Fruit fly (Drosophila melanogaster) whole organism, embryonic: ENCODE results near the gene Mbs.
A peak's percentile ranks its signal among the peaks of the same experiment; 100 is the strongest.

Experiments used
- CG10321 ChIP-seq: fragments of 200-800 bp; sonication (Bioruptor generic); IDR thresholded peaks from 2 replicates; pipeline ENCODE4 v1.3.6; 2022; ENCODE audit warnings: missing biosample characterization, missing genetic modification characterization
- CG12219 ChIP-seq: fragments of 200-800 bp; sonication (Bioruptor generic); optimal IDR thresholded peaks from 3 replicates; lab custom pipeline; 2018; ENCODE audit warnings: missing biosample characterization, mild to moderate bottlenecking, missing genetic modification characterization
- CG16863 ChIP-seq: fragments of 200-800 bp; sonication (Bioruptor generic); optimal IDR thresholded peaks from 3 replicates; lab custom pipeline; 2016; ENCODE audit warnings: missing biosample characterization, missing genetic modification characterization
- CG17802 ChIP-seq: fragments of 200-800 bp; sonication (Bioruptor generic); optimal IDR thresholded peaks from 2 replicates; lab custom pipeline; 2018; ENCODE audit warnings: missing biosample characterization, mild to moderate bottlenecking, missing genetic modification characterization, moderate library complexity
- CG17912 ChIP-seq: fragments of 200-800 bp; sonication (Bioruptor generic); optimal IDR thresholded peaks from 2 replicates; lab custom pipeline; 2018; ENCODE audit warnings: missing biosample characterization, mild to moderate bottlenecking, missing genetic modification characterization
- CG2199 ChIP-seq: fragments of 200-800 bp; sonication (Bioruptor generic); IDR thresholded peaks from 3 replicates; pipeline ENCODE4 v1.3.6; 2022; ENCODE audit warnings: missing biosample characterization, missing genetic modification characterization
- CG2889 ChIP-seq: fragments of 200-800 bp; sonication (Bioruptor generic); IDR thresholded peaks from 3 replicates; pipeline ENCODE4 v1.3.6; 2022; ENCODE audit warnings: missing biosample characterization, missing genetic modification characterization
- CG33213 ChIP-seq: fragments of 200-800 bp; sonication (Bioruptor generic); optimal IDR thresholded peaks from 3 replicates; lab custom pipeline; 2016; ENCODE audit warnings: missing biosample characterization, missing genetic modification characterization
- CG5953 ChIP-seq: fragments of 200-800 bp; sonication (Bioruptor generic); IDR thresholded peaks from 2 replicates; pipeline ENCODE4 v1.3.6; 2022; ENCODE audit warnings: missing biosample characterization, missing genetic modification characterization
- CG6175 ChIP-seq: fragments of 200-800 bp; sonication (Bioruptor generic); IDR thresholded peaks from 3 replicates; pipeline ENCODE4 v1.3.6; 2022; ENCODE audit warnings: missing biosample characterization, missing genetic modification characterization
- CG6765 ChIP-seq: fragments of 200-800 bp; sonication (Bioruptor generic); optimal IDR thresholded peaks from 3 replicates; lab custom pipeline; 2017; ENCODE audit warnings: missing biosample characterization, mild to moderate bottlenecking, missing genetic modification characterization
- CG8290 ChIP-seq, 3 experiments: fragments of 200-800 bp; sonication (Bioruptor generic); optimal IDR thresholded peaks; 2 replicates each; lab custom pipeline; 2016 to 2019; ENCODE audit warnings: missing biosample characterization in 3 of 3, missing genetic modification characterization in 3 of 3, mild to moderate bottlenecking in 2 of 3, moderate library complexity in 1 of 3
- CG8765 ChIP-seq: fragments of 200-800 bp; sonication (Bioruptor generic); IDR thresholded peaks from 2 replicates; pipeline ENCODE4 v1.3.6; 2022; ENCODE audit warnings: missing biosample characterization, missing genetic modification characterization
- CG9727 ChIP-seq: fragments of 200-800 bp; sonication (Bioruptor generic); optimal IDR thresholded peaks from 3 replicates; lab custom pipeline; 2017; ENCODE audit warnings: missing biosample characterization, mild to moderate bottlenecking, missing genetic modification characterization
- CTCF ChIP-seq: fragments of 200-800 bp; sonication (Bioruptor generic); optimal IDR thresholded peaks from 2 replicates; lab custom pipeline; 2017; ENCODE audit warnings: missing biosample characterization, mild to moderate bottlenecking, missing genetic modification characterization, moderate library complexity
- CkIIα-i1 ChIP-seq: fragments of 200-800 bp; sonication (Bioruptor generic); IDR thresholded peaks from 2 replicates; pipeline ENCODE4 v1.3.6; 2022; ENCODE audit warnings: missing biosample characterization, missing genetic modification characterization
- CoRest ChIP-seq: fragments of 200-800 bp; sonication (Bioruptor generic); optimal IDR thresholded peaks from 3 replicates; lab custom pipeline; 2018; ENCODE audit warnings: missing biosample characterization, mild to moderate bottlenecking, missing genetic modification characterization, moderate library complexity
- Dfd ChIP-seq, 2 experiments: fragments of >200 bp; optimal IDR thresholded peaks; 2 replicates each; lab custom pipeline; 2017; ENCODE audit warnings: missing biosample characterization in 2 of 2, missing genetic modification characterization in 2 of 2
- Dref ChIP-seq: fragments of 200-800 bp; sonication (Bioruptor generic); IDR thresholded peaks from 2 replicates; pipeline ENCODE4 v1.3.6; 2022; ENCODE audit warnings: missing biosample characterization, missing genetic modification characterization
- Elba2 ChIP-seq: fragments of 200-800 bp; sonication (Bioruptor generic); optimal IDR thresholded peaks from 3 replicates; lab custom pipeline; 2016; ENCODE audit warnings: missing biosample characterization, missing genetic modification characterization
- Fer1 ChIP-seq: fragments of 200-800 bp; sonication (Bioruptor generic); optimal IDR thresholded peaks from 2 replicates; lab custom pipeline; 2017; ENCODE audit warnings: missing biosample characterization, mild to moderate bottlenecking, missing genetic modification characterization
- HLHmδ ChIP-seq: fragments of 200-800 bp; sonication (Bioruptor generic); optimal IDR thresholded peaks from 2 replicates; lab custom pipeline; 2018; ENCODE audit warnings: missing biosample characterization, mild to moderate bottlenecking, missing genetic modification characterization, moderate library complexity
- Kr ChIP-seq: fragments of 200-800 bp; sonication (Bioruptor generic); optimal IDR thresholded peaks from 2 replicates; lab custom pipeline; 2017; ENCODE audit warnings: missing biosample characterization, mild to moderate bottlenecking, missing genetic modification characterization
- Mrtf ChIP-seq: fragments of 200-800 bp; sonication (Bioruptor generic); IDR thresholded peaks from 3 replicates; pipeline ENCODE4 v1.3.6; 2022; ENCODE audit warnings: missing biosample characterization, missing genetic modification characterization
- NC2β ChIP-seq: fragments of 200-800 bp; sonication (Bioruptor generic); optimal IDR thresholded peaks from 2 replicates; lab custom pipeline; 2016; ENCODE audit warnings: missing biosample characterization, missing genetic modification characterization
- NK7.1 ChIP-seq: fragments of 200-800 bp; sonication (Bioruptor generic); optimal IDR thresholded peaks from 3 replicates; lab custom pipeline; 2016; ENCODE audit warnings: missing biosample characterization, missing genetic modification characterization
- Neu2 ChIP-seq: fragments of 200-800 bp; sonication (Bioruptor generic); optimal IDR thresholded peaks from 3 replicates; lab custom pipeline; 2016; ENCODE audit warnings: missing biosample characterization, missing genetic modification characterization, borderline replicate concordance
- Poxn ChIP-seq: fragments of 200-800 bp; sonication (Bioruptor generic); IDR thresholded peaks from 2 replicates; pipeline ENCODE4 v1.3.6; 2022; ENCODE audit warnings: missing biosample characterization, missing genetic modification characterization
- Ptx1 ChIP-seq: fragments of 200-800 bp; sonication (Bioruptor generic); IDR thresholded peaks from 2 replicates; pipeline ENCODE4 v1.3.6; 2022; ENCODE audit warnings: missing biosample characterization, missing genetic modification characterization
- Taf1 ChIP-seq: fragments of 200-800 bp; sonication (Bioruptor generic); IDR thresholded peaks from 2 replicates; pipeline ENCODE4 v1.3.6; 2022; ENCODE audit warnings: missing biosample characterization, missing genetic modification characterization
- Trl ChIP-seq, 3 experiments: fragments of >200 bp in 2 of 3; fragments of 200-800 bp in 1 of 3; sonication (Bioruptor generic) in 1 of 3; optimal IDR thresholded peaks; 2 replicates in 1 of 3; 3 replicates in 2 of 3; lab custom pipeline; 2016 to 2017; ENCODE audit warnings: missing biosample characterization in 1 of 3, missing genetic modification characterization in 1 of 3
- ab ChIP-seq: fragments of 200-800 bp; sonication (Bioruptor generic); optimal IDR thresholded peaks from 2 replicates; lab custom pipeline; 2016; ENCODE audit warnings: missing biosample characterization, missing genetic modification characterization
- aop ChIP-seq: fragments of 200-800 bp; sonication (Bioruptor generic); IDR thresholded peaks from 2 replicates; pipeline ENCODE4 v1.3.6; 2022; ENCODE audit warnings: missing biosample characterization, missing genetic modification characterization
- az2 ChIP-seq: fragments of 200-800 bp; sonication (Bioruptor generic); optimal IDR thresholded peaks from 3 replicates; lab custom pipeline; 2016; ENCODE audit warnings: missing biosample characterization, missing genetic modification characterization
- chm ChIP-seq: fragments of 200-800 bp; sonication (Bioruptor generic); IDR thresholded peaks from 2 replicates; pipeline ENCODE4 v1.3.6; 2022; ENCODE audit warnings: missing biosample characterization, missing genetic modification characterization
- da ChIP-seq: fragments of 200-800 bp; sonication (Bioruptor generic); optimal IDR thresholded peaks from 2 replicates; lab custom pipeline; 2016; ENCODE audit warnings: missing biosample characterization, missing genetic modification characterization
- dmrt99B ChIP-seq: fragments of 200-800 bp; sonication (Bioruptor generic); optimal IDR thresholded peaks from 2 replicates; lab custom pipeline; 2018; ENCODE audit warnings: missing biosample characterization, mild to moderate bottlenecking, missing genetic modification characterization, moderate library complexity
- ems ChIP-seq: fragments of 200-800 bp; sonication (Bioruptor generic); optimal IDR thresholded peaks from 3 replicates; lab custom pipeline; 2016; ENCODE audit warnings: missing biosample characterization, missing genetic modification characterization
- fru ChIP-seq: fragments of >200 bp; optimal IDR thresholded peaks from 2 replicates; lab custom pipeline; 2017
- jigr1 ChIP-seq: fragments of 200-800 bp; sonication (Bioruptor generic); IDR thresholded peaks from 3 replicates; pipeline ENCODE4 v1.3.6; 2022; ENCODE audit warnings: missing biosample characterization, missing genetic modification characterization
- lov ChIP-seq, 2 experiments: fragments of 200-800 bp in 1 of 2; fragments of >200 bp in 1 of 2; sonication (Bioruptor generic) in 1 of 2; IDR thresholded peaks in 1 of 2; optimal IDR thresholded peaks in 1 of 2; 2 replicates in 1 of 2; 3 replicates in 1 of 2; pipeline versions ENCODE4 v1.3.6 to Lab custom; 2017 to 2022; ENCODE audit warnings: missing biosample characterization in 1 of 2, missing genetic modification characterization in 1 of 2
- mam ChIP-seq: fragments of 200-800 bp; sonication (Bioruptor generic); optimal IDR thresholded peaks from 3 replicates; lab custom pipeline; 2016; ENCODE audit warnings: missing biosample characterization, missing genetic modification characterization
- odd ChIP-seq: fragments of 200-800 bp; sonication (Bioruptor generic); optimal IDR thresholded peaks from 2 replicates; lab custom pipeline; 2017; ENCODE audit warnings: missing biosample characterization, mild to moderate bottlenecking, missing genetic modification characterization
- pho ChIP-seq: fragments of 200-800 bp; sonication (Bioruptor generic); optimal IDR thresholded peaks from 2 replicates; lab custom pipeline; 2016; ENCODE audit warnings: missing biosample characterization, missing genetic modification characterization
- pnt ChIP-seq: fragments of 200-800 bp; sonication (Bioruptor generic); optimal IDR thresholded peaks from 3 replicates; lab custom pipeline; 2016; ENCODE audit warnings: missing biosample characterization, missing genetic modification characterization
- prd ChIP-seq, 3 experiments: fragments of >200 bp in 2 of 3; fragments of 200-800 bp in 1 of 3; sonication (Bioruptor generic) in 1 of 3; optimal IDR thresholded peaks in 2 of 3; IDR thresholded peaks in 1 of 3; 2 replicates in 2 of 3; 3 replicates in 1 of 3; pipeline versions ENCODE4 v1.3.6 to Lab custom; 2017 to 2022; ENCODE audit warnings: missing biosample characterization in 1 of 3, missing genetic modification characterization in 1 of 3
- ranshi ChIP-seq: fragments of 200-800 bp; sonication (Bioruptor generic); IDR thresholded peaks from 2 replicates; pipeline ENCODE4 v1.3.6; 2022; ENCODE audit warnings: missing biosample characterization, missing genetic modification characterization
- sd ChIP-seq: fragments of 200-800 bp; sonication (Bioruptor generic); optimal IDR thresholded peaks from 3 replicates; lab custom pipeline; 2018; ENCODE audit warnings: missing biosample characterization, mild to moderate bottlenecking, missing genetic modification characterization, moderate library complexity
- stc ChIP-seq: fragments of 200-800 bp; sonication (Bioruptor generic); IDR thresholded peaks from 2 replicates; pipeline ENCODE4 v1.3.6; 2022; ENCODE audit warnings: missing biosample characterization, missing genetic modification characterization
- zfh2 ChIP-seq: fragments of 200-800 bp; sonication (Bioruptor generic); optimal IDR thresholded peaks from 2 replicates; lab custom pipeline; 2016; ENCODE audit warnings: missing biosample characterization, missing genetic modification characterization

Mbs gene

dm6 chr3L:16045083-16045830, 6.5 kb upstream of the Mbs start (continued):
- TF ChIP-seq CG6765 (GFP tag; lab: Kevin White, UChicago) (no peak), Elba2 (GFP tag; lab: Kevin White, UChicago) (no peak), Kr (GFP tag; lab: Kevin White, UChicago) (no peak), Trl (optimal IDR thresholded peaks at IDR 0.05; lab: Kevin White, UChicago) (no peak), Trl (GFP tag; optimal IDR thresholded peaks at IDR 0.05; lab: Kevin White, UChicago) (no peak), lov (optimal IDR thresholded peaks at IDR 0.05; lab: Kevin White, UChicago) (no peak), lov (GFP tag; IDR thresholded peaks at IDR 0.05; lab: Robert Waterston, UW) (0 out of 3 replicates have a peak, but pooled peaks have one; percentile 30), pnt (peak; percentile 24), CG10321 (no peak), odd (GFP tag; lab: Kevin White, UChicago) (no peak), CG17802 (no peak), CG9727 (no peak), sd (tag; lab: Kevin White, UChicago) (no peak), CG33213 (GFP tag; lab: Kevin White, UChicago) (no peak), ranshi (GFP tag; lab: Robert Waterston, UW) (peak; percentile 52), CTCF (GFP tag; lab: Kevin White, UChicago) (no peak), aop (0 out of 2 replicates have a peak, but pooled peaks have one; percentile 22), stc (GFP tag; lab: Robert Waterston, UW) (peak; percentile 72), mam (no peak), zfh2 (no peak), Neu2 (no peak), CoRest (tag; lab: Kevin White, UChicago) (peak; percentile 44), CG17912 (GFP tag; lab: Kevin White, UChicago) (no peak), CG6175 (GFP tag; lab: Robert Waterston, UW) (0 out of 3 replicates have a peak, but pooled peaks have one; percentile 47), az2 (GFP tag; lab: Kevin White, UChicago) (no peak), HLHmδ (peak; percentile 45), Dref (no peak), NC2β (no peak), jigr1 (GFP tag; lab: Robert Waterston, UW) (no peak), Taf1 (GFP tag; lab: Robert Waterston, UW) (peak; percentile 22; the same call in 1 of the 2 replicates), CG2199 (GFP tag; lab: Robert Waterston, UW) (peak; percentile 67; the same call in 1 of the 3 replicates), pho (GFP tag; lab: Kevin White, UChicago) (no peak), CG2889 (GFP tag; lab: Robert Waterston, UW) (no peak), Dfd (GFP tag; optimal IDR thresholded peaks at IDR 0.05; lab: Kevin White, UChicago) (no peak), CG5953 (GFP tag; lab: Robert Waterston, UW) (no peak), prd (optimal IDR thresholded peaks at IDR 0.05; lab: Kevin White, UChicago) (no peak), prd (GFP tag; IDR thresholded peaks at IDR 0.05; lab: Robert Waterston, UW) (peak; percentile 48), fru (lab: Kevin White, UChicago) (no peak), da (GFP tag; lab: Kevin White, UChicago) (no peak), CG8290 (GFP tag; optimal IDR thresholded peaks at IDR 0.05; lab: Kevin White, UChicago) (no peak), CG8290 (tag; optimal IDR thresholded peaks at IDR 0.05; lab: Kevin White, UChicago) (peak in 1 of 2 experiments; percentile 44), CG8765 (GFP tag; lab: Robert Waterston, UW) (no peak), Fer1 (no peak), dmrt99B (tag; lab: Kevin White, UChicago) (peak; percentile 68), Poxn (no peak), CG12219 (GFP tag; lab: Kevin White, UChicago) (no peak), ab (GFP tag; lab: Kevin White, UChicago) (no peak), Ptx1 (GFP tag; lab: Robert Waterston, UW) (peak; percentile 14), NK7.1 (GFP tag; lab: Kevin White, UChicago) (no peak), ems (GFP tag; lab: Kevin White, UChicago) (no peak), CkIIα-i1 (GFP tag; lab: Robert Waterston, UW) (no peak), CG16863 (GFP tag; lab: Kevin White, UChicago) (no peak), chm (GFP tag; lab: Robert Waterston, UW) (no peak), Mrtf (GFP tag; lab: Robert Waterston, UW) (0 out of 3 replicates have a peak, but pooled peaks have one; percentile 22)
